Worm (Caenorhabditis elegans) whole organism, L4 larva: Measurements from ENCODE around the gene F21D9.8.

Source experiments
- F10B5.3 ChIP-seq: sonication (generic microtip); optimal IDR thresholded peaks from 2 replicates; lab custom pipeline; 2016; ENCODE audit warnings: mild to moderate bottlenecking, missing genetic modification characterization, missing compliant biosample characterization
- R02D3.7 ChIP-seq: fragments of 150-350 bp; sonication (generic microtip); optimal IDR thresholded peaks from 3 replicates; lab custom pipeline; 2014; ENCODE audit warnings: missing biosample characterization, missing genetic modification characterization
- aha-1 ChIP-seq: fragments of 150-350 bp; peaks from one replicate; lab custom pipeline; 2014; ENCODE audit warnings: missing biosample characterization, missing genetic modification characterization
- aly-2 ChIP-seq: sonication (generic microtip); optimal IDR thresholded peaks from 2 replicates; lab custom pipeline; 2018; ENCODE audit warnings: missing biosample characterization, missing genetic modification characterization
- attf-4 ChIP-seq: sonication (generic microtip); optimal IDR thresholded peaks from 3 replicates; lab custom pipeline; 2017; ENCODE audit warnings: missing biosample characterization, missing genetic modification characterization
- ceh-28 ChIP-seq: fragments of 150-350 bp; optimal IDR thresholded peaks from 2 replicates; lab custom pipeline; 2014; ENCODE audit warnings: missing biosample characterization, missing genetic modification reagents, missing genetic modification characterization
- ceh-32 ChIP-seq: sonication (generic microtip); optimal IDR thresholded peaks from 2 replicates; lab custom pipeline; 2016; ENCODE audit warnings: mild to moderate bottlenecking, missing genetic modification characterization, missing compliant biosample characterization; ENCODE audit not compliant: poor library complexity
- ceh-44 ChIP-seq: fragments of 200-800 bp; sonication (Bioruptor generic); IDR thresholded peaks from 2 replicates; pipeline ENCODE4 v1.3.6; 2022; ENCODE audit warnings: missing genetic modification reagents, missing genetic modification characterization, missing compliant biosample characterization
- ceh-62 ChIP-seq: sonication (generic microtip); optimal IDR thresholded peaks from 2 replicates; lab custom pipeline; 2017; ENCODE audit warnings: missing biosample characterization, missing genetic modification characterization
- ces-1 ChIP-seq: fragments of 150-350 bp; sonication (generic microtip); optimal IDR thresholded peaks from 4 replicates; lab custom pipeline; 2014; ENCODE audit warnings: missing biosample characterization, missing genetic modification reagents, missing genetic modification characterization
- cey-2 ChIP-seq: sonication (generic microtip); optimal IDR thresholded peaks from 3 replicates; lab custom pipeline; 2017; ENCODE audit warnings: missing genetic modification characterization, mild to moderate bottlenecking, missing compliant biosample characterization, antibody characterized with exemption, borderline replicate concordance; ENCODE audit not compliant: insufficient read depth
- daf-16 ChIP-seq, 3 experiments: sonication (generic microtip); optimal IDR thresholded peaks; 2 replicates each; lab custom pipeline; 2016 to 2017; ENCODE audit warnings: missing genetic modification characterization in 3 of 3, missing genetic modification reagents in 3 of 3, mild to moderate bottlenecking in 2 of 3, missing compliant biosample characterization in 2 of 3, missing biosample characterization in 1 of 3, moderate library complexity in 1 of 3
- daf-19 ChIP-seq: fragments of 200-800 bp; sonication (Bioruptor generic); conservative IDR thresholded peaks from 2 replicates; pipeline ENCODE4 v1.3.6; 2022; ENCODE audit warnings: missing genetic modification characterization, missing compliant biosample characterization
- dpl-1 ChIP-seq: fragments of 150-350 bp; optimal IDR thresholded peaks from 2 replicates; lab custom pipeline; 2014; ENCODE audit warnings: missing biosample characterization, missing genetic modification reagents, missing genetic modification characterization
- duxl-1 ChIP-seq: sonication (generic microtip); optimal IDR thresholded peaks from 2 replicates; lab custom pipeline; 2016; ENCODE audit warnings: mild to moderate bottlenecking, missing genetic modification characterization, moderate library complexity, missing compliant biosample characterization; ENCODE audit not compliant: poor library complexity
- egl-27 ChIP-seq: sonication (generic microtip); optimal IDR thresholded peaks from 3 replicates; lab custom pipeline; 2017; ENCODE audit warnings: missing biosample characterization, missing genetic modification reagents, missing genetic modification characterization
- gei-8 ChIP-seq: fragments of 200-800 bp; sonication (Bioruptor generic); optimal IDR thresholded peaks from 2 replicates; lab custom pipeline; 2018; ENCODE audit warnings: mild to moderate bottlenecking, missing genetic modification characterization, missing compliant biosample characterization
- jun-1 ChIP-seq: fragments of 150-350 bp; optimal IDR thresholded peaks from 2 replicates; lab custom pipeline; 2014; ENCODE audit warnings: missing biosample characterization, missing genetic modification reagents, missing genetic modification characterization
- lin-15B ChIP-seq: fragments of 150-350 bp; sonication (generic microtip); optimal IDR thresholded peaks from 3 replicates; lab custom pipeline; 2014; ENCODE audit warnings: missing biosample characterization, missing genetic modification characterization
- lin-39 ChIP-seq: fragments of 150-350 bp; optimal IDR thresholded peaks from 2 replicates; lab custom pipeline; 2014; ENCODE audit warnings: missing biosample characterization, missing genetic modification reagents, missing genetic modification characterization
- mdl-1 ChIP-seq, 2 experiments: fragments of 150-350 bp in 1 of 2; sonication (generic microtip) in 1 of 2; optimal IDR thresholded peaks; 2 replicates each; lab custom pipeline; 2014 to 2017; ENCODE audit warnings: missing biosample characterization in 2 of 2, missing genetic modification characterization in 2 of 2
- mxl-2 ChIP-seq: fragments of 200-800 bp; sonication (Bioruptor generic); conservative IDR thresholded peaks from 2 replicates; pipeline ENCODE4 v1.3.6; 2022; ENCODE audit warnings: missing genetic modification reagents, missing genetic modification characterization, missing compliant biosample characterization
- nhr-10 ChIP-seq: fragments of 150-350 bp; optimal IDR thresholded peaks from 2 replicates; lab custom pipeline; 2014; ENCODE audit warnings: missing biosample characterization, missing genetic modification characterization
- nhr-102 ChIP-seq: sonication (generic microtip); optimal IDR thresholded peaks from 2 replicates; lab custom pipeline; 2016; ENCODE audit warnings: mild to moderate bottlenecking, missing genetic modification characterization, moderate library complexity, missing compliant biosample characterization
- nhr-25 ChIP-seq: sonication (generic microtip); optimal IDR thresholded peaks from 2 replicates; lab custom pipeline; 2017; ENCODE audit warnings: missing genetic modification characterization, mild to moderate bottlenecking, missing compliant biosample characterization, antibody characterized with exemption, moderate library complexity, borderline replicate concordance; ENCODE audit not compliant: insufficient read depth
- nhr-41 ChIP-seq: fragments of 200-800 bp; sonication (Bioruptor generic); IDR thresholded peaks from 2 replicates; pipeline ENCODE4 v1.3.6; 2022; ENCODE audit warnings: missing genetic modification reagents, missing genetic modification characterization, missing compliant biosample characterization
- nhr-42 ChIP-seq: fragments of 200-800 bp; sonication (Bioruptor generic); IDR thresholded peaks from 2 replicates; pipeline ENCODE4 v1.3.6; 2022; ENCODE audit warnings: missing genetic modification characterization, missing compliant biosample characterization
- pha-4 ChIP-seq, 2 experiments: fragments of 150-350 bp in 1 of 2; fragments of 200-800 bp in 1 of 2; sonication (Bioruptor generic) in 1 of 2; IDR thresholded peaks in 1 of 2; optimal IDR thresholded peaks in 1 of 2; 2 replicates each; pipeline versions ENCODE4 v1.3.6 to Lab custom; 2014 to 2022; ENCODE audit warnings: missing genetic modification characterization in 2 of 2, missing genetic modification reagents in 2 of 2, missing biosample characterization in 1 of 2, missing compliant biosample characterization in 1 of 2
- pqm-1 ChIP-seq: sonication (generic microtip); optimal IDR thresholded peaks from 2 replicates; lab custom pipeline; 2017; ENCODE audit warnings: missing biosample characterization, missing genetic modification characterization
- rbr-2 ChIP-seq: sonication (generic microtip); optimal IDR thresholded peaks from 2 replicates; lab custom pipeline; 2016; ENCODE audit warnings: missing genotype, missing genetic modification characterization, missing compliant biosample characterization
- snpc-1.2 ChIP-seq: fragments of 200-800 bp; sonication (Bioruptor generic); IDR thresholded peaks from 2 replicates; pipeline ENCODE4 v1.3.6; 2022; ENCODE audit warnings: missing genetic modification reagents, missing genetic modification characterization, missing compliant biosample characterization
- unc-130 ChIP-seq: sonication (generic microtip); optimal IDR thresholded peaks from 2 replicates; lab custom pipeline; 2016; ENCODE audit warnings: missing genetic modification reagents, missing genetic modification characterization, missing compliant biosample characterization
- unc-62 ChIP-seq, 3 experiments: fragments of 150-350 bp in 1 of 3; sonication (generic microtip); optimal IDR thresholded peaks in 2 of 3; peaks in 1 of 3; 1 replicate in 1 of 3; 2 replicates in 2 of 3; lab custom pipeline; 2014 to 2017; ENCODE audit warnings: missing biosample characterization in 3 of 3, missing genetic modification characterization in 3 of 3, missing genetic modification reagents in 3 of 3, missing genotype in 1 of 3
- zag-1 ChIP-seq: fragments of 150-350 bp; optimal IDR thresholded peaks from 2 replicates; lab custom pipeline; 2014; ENCODE audit warnings: missing biosample characterization, missing genetic modification characterization

The F21D9.8 gene

DNA sequence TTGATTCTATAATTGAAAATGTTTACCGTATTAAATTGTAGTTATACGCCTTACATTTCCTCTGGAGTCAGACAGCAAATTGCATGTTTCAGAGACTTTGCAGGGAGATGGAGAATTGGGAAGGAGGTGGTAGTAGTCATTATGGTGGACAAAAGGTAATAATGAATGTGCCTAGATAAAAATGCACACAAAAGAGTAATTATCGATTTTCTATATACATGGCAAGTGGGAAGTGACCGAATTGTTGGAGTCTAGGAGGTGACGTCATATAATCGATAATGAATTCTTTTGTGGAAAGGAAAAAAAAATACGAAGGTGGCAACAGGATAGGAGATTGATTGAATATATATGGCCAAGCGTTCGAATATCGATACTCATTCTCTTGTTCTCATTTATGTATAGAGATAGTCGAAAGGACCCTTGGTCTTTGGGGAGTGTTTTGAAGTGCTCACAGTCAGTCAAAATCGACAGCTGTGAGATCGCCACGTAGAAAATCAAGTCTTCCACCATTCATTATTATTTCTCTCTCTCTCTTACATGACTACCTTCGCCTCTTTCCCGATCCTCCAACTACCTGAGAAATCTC is 23.9 kb upstream of the F21D9.8 start, which contains the start of the genes fbxb-63 and fbxb-61:
TSS of gene fbxb-63 (minus strand) at position 142 of the 586 bp plus-strand sequence.
TSS of gene fbxb-61 (plus strand) at position 536 of the 586 bp plus-strand sequence.
- TF ChIP-seq duxl-1 (tag; lab: Kevin White, UChicago) (no peak), aha-1 (tag; lab: Kevin White, UChicago) (peak; percentile 58), ceh-28 (tag; lab: Kevin White, UChicago) (peak; percentile 25), gei-8 (GFP tag; lab: Kevin White, UChicago) (no peak)

DNA sequence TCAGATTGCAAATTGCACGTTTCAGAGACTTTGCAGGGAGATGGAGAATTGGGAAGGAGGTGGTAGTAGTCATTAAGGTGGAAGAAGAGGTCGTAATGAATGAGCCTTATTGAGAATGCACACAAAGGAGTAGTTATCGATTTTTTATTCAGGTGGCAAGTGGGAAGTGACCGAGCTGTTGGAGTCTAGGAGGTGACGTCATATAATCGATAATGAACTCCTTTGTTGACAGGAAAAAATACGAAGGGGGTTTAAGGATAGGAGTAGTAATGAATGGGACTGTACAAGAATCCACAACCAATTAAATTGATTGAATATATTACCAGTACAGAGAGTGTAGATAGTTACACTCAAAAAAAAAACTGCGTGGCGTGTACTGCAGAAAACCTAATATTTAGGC is 22.1 kb upstream of the F21D9.8 start, which contains the start of gene fbxb-62:
TSS of gene fbxb-62 (minus strand) at position 101 of the 400 bp plus-strand sequence.
- no peak for TF ChIP-seq nhr-42
- no peak for TF ChIP-seq mdl-1 (tag; optimal IDR thresholded peaks at IDR 0.05; lab: Kevin White, UChicago)
- TF ChIP-seq nhr-102 (tag; lab: Kevin White, UChicago) = no peak
- TF ChIP-seq unc-62 (GFP tag; optimal IDR thresholded peaks at IDR 0.05 in 1 of 2; lab: Kevin White, UChicago) = no peak
- no peak for TF ChIP-seq unc-62 (tag; optimal IDR thresholded peaks at IDR 0.05; lab: Kevin White, UChicago)
- no peak for TF ChIP-seq jun-1 (tag; lab: Kevin White, UChicago)
- no peak for TF ChIP-seq daf-19
- TF ChIP-seq mxl-2 (GFP tag; lab: Robert Waterston, UW) = no peak
- TF ChIP-seq F10B5.3 (tag; lab: Kevin White, UChicago) = no peak
- TF ChIP-seq nhr-25 (tag; lab: Kevin White, UChicago) = no peak
- TF ChIP-seq egl-27 = no peak
- no peak for TF ChIP-seq snpc-1.2 (GFP tag; lab: Robert Waterston, UW)
- no peak for TF ChIP-seq ceh-44 (GFP tag; lab: Robert Waterston, UW)
- no peak for TF ChIP-seq unc-130
- no peak for TF ChIP-seq zag-1 (tag; lab: Kevin White, UChicago)
- no peak for TF ChIP-seq R02D3.7 (tag; lab: Kevin White, UChicago)
- no peak for TF ChIP-seq rbr-2 (tag; lab: Kevin White, UChicago)
- no peak for TF ChIP-seq attf-4 (tag; lab: Kevin White, UChicago)

DNA sequence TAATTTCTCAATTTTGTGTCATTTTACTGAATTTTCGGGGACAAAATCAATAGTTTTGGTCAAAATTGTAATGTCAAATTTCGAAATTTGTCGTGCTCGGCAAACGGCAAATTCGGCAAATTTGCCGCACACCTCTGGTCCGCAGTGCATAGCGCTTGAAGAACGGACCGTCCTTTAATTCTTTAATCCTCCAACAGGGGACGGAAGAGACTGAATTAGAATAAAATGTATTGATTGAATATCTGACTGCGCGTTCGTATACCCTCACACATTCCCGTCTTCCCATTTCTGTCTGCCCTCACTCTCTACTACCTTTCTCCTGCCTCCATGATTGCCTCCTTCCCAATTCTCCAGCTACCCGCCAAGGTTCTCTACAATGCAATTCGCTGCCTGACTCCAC is 19.5 kb upstream of the F21D9.8 start, which contains the start of gene F55C9.14:
TSS of gene F55C9.14 (plus strand) at position 301 of the 400 bp plus-strand sequence.
- TF ChIP-seq duxl-1 (tag; lab: Kevin White, UChicago) = no peak
- no peak for TF ChIP-seq lin-39
- TF ChIP-seq ceh-62 = no peak
- TF ChIP-seq pqm-1 (tag; lab: Kevin White, UChicago) = no peak
- TF ChIP-seq ces-1 (GFP tag; lab: Kevin White, UChicago) = no peak
- TF ChIP-seq pha-4 (GFP tag; IDR thresholded peaks at IDR 0.05; lab: Robert Waterston, UW) = no peak
- no peak for TF ChIP-seq pha-4 (tag; optimal IDR thresholded peaks at IDR 0.05; lab: Kevin White, UChicago)
- TF ChIP-seq gei-8 (GFP tag; lab: Kevin White, UChicago) = no peak
- TF ChIP-seq nhr-10 = no peak
- no peak for TF ChIP-seq cey-2 (tag; lab: Kevin White, UChicago)
- no peak for TF ChIP-seq lin-15B (tag; lab: Kevin White, UChicago)
- TF ChIP-seq ceh-32 = no peak
- TF ChIP-seq dpl-1 (GFP tag; lab: Kevin White, UChicago) = no peak
- no peak for TF ChIP-seq aha-1 (tag; lab: Kevin White, UChicago)
- no peak for TF ChIP-seq zag-1 (tag; lab: Kevin White, UChicago)
- no peak for TF ChIP-seq nhr-41 (GFP tag; lab: Robert Waterston, UW)
- TF ChIP-seq daf-16 (GFP tag; optimal IDR thresholded peaks at IDR 0.05; lab: Kevin White, UChicago) = no peak
- TF ChIP-seq daf-16 (tag; optimal IDR thresholded peaks at IDR 0.05; lab: Kevin White, UChicago) = no peak
- TF ChIP-seq aly-2 = no peak
